Fruit fly (Drosophila melanogaster) whole organism, embryonic: ENCODE results near the gene CG7914.
A peak's percentile ranks its signal among the peaks of the same experiment; 100 is the strongest.

Experiments
- B-H1 ChIP-seq: fragments of 200-800 bp; sonication (Bioruptor generic); IDR thresholded peaks from 3 replicates; pipeline ENCODE4 v1.3.6; 2022; ENCODE audit warnings: missing biosample characterization, missing genetic modification characterization
- C15 ChIP-seq: fragments of 200-800 bp; sonication (Bioruptor generic); IDR thresholded peaks from 3 replicates; pipeline ENCODE4 v1.3.6; 2022; ENCODE audit warnings: missing biosample characterization, missing genetic modification characterization
- CG10959 ChIP-seq: fragments of 200-800 bp; sonication (Bioruptor generic); IDR thresholded peaks from 2 replicates; pipeline ENCODE4 v1.3.6; 2022; ENCODE audit warnings: missing biosample characterization, missing genetic modification characterization
- CG12071 ChIP-seq: fragments of 200-800 bp; sonication (Bioruptor generic); optimal IDR thresholded peaks from 3 replicates; lab custom pipeline; 2018; ENCODE audit warnings: missing biosample characterization, mild to moderate bottlenecking, missing genetic modification characterization
- CG12744 ChIP-seq: fragments of 200-800 bp; sonication (Bioruptor generic); optimal IDR thresholded peaks from 2 replicates; lab custom pipeline; 2016; ENCODE audit warnings: missing biosample characterization, missing genetic modification characterization
- CG12942 ChIP-seq: fragments of 200-800 bp; sonication (Bioruptor generic); optimal IDR thresholded peaks from 3 replicates; lab custom pipeline; 2016; ENCODE audit warnings: missing biosample characterization, missing genetic modification characterization
- CG14710 ChIP-seq: fragments of 200-800 bp; sonication (Bioruptor generic); optimal IDR thresholded peaks from 3 replicates; lab custom pipeline; 2019; ENCODE audit warnings: missing biosample characterization, mild to moderate bottlenecking, missing genetic modification characterization, moderate library complexity
- CG15011 ChIP-seq: fragments of 200-800 bp; sonication (Bioruptor generic); optimal IDR thresholded peaks from 3 replicates; lab custom pipeline; 2018; ENCODE audit warnings: missing biosample characterization, mild to moderate bottlenecking, missing genetic modification characterization
- CG15269 ChIP-seq: fragments of 200-800 bp; sonication (Bioruptor generic); optimal IDR thresholded peaks from 2 replicates; lab custom pipeline; 2018; ENCODE audit warnings: missing biosample characterization, mild to moderate bottlenecking, missing genetic modification characterization, moderate library complexity
- CG1603 ChIP-seq: fragments of 200-800 bp; sonication (Bioruptor generic); optimal IDR thresholded peaks from 2 replicates; lab custom pipeline; 2019; ENCODE audit warnings: missing biosample characterization, mild to moderate bottlenecking, missing genetic modification characterization, moderate library complexity
- CG1647 ChIP-seq: fragments of 200-800 bp; sonication (Bioruptor generic); optimal IDR thresholded peaks from 3 replicates; lab custom pipeline; 2016; ENCODE audit warnings: missing biosample characterization, missing genetic modification characterization
- CG17829 ChIP-seq: fragments of 200-800 bp; optimal IDR thresholded peaks from 2 replicates; lab custom pipeline; 2019; ENCODE audit warnings: missing biosample characterization, mild to moderate bottlenecking, missing genetic modification characterization, moderate library complexity
- CG1792 ChIP-seq: fragments of 200-800 bp; sonication (Bioruptor generic); optimal IDR thresholded peaks from 2 replicates; lab custom pipeline; 2016; ENCODE audit warnings: missing biosample characterization, missing genetic modification characterization
- CG31388 ChIP-seq: fragments of 200-800 bp; sonication (Bioruptor generic); optimal IDR thresholded peaks from 2 replicates; lab custom pipeline; 2016; ENCODE audit warnings: missing biosample characterization, missing genetic modification characterization
- CG3847 ChIP-seq: fragments of 200-800 bp; sonication (Bioruptor generic); IDR thresholded peaks from 2 replicates; pipeline ENCODE4 v1.3.6; 2022; ENCODE audit warnings: missing biosample characterization, missing genetic modification characterization
- CG6175 ChIP-seq: fragments of 200-800 bp; sonication (Bioruptor generic); IDR thresholded peaks from 3 replicates; pipeline ENCODE4 v1.3.6; 2022; ENCODE audit warnings: missing biosample characterization, missing genetic modification characterization
- CG8089 ChIP-seq: fragments of 200-800 bp; sonication (Bioruptor generic); optimal IDR thresholded peaks from 3 replicates; lab custom pipeline; 2016; ENCODE audit warnings: missing biosample characterization, missing genetic modification characterization
- Dbx ChIP-seq: fragments of 200-800 bp; sonication (Bioruptor generic); IDR thresholded peaks from 3 replicates; pipeline ENCODE4 v1.3.6; 2022; ENCODE audit warnings: missing biosample characterization, missing genetic modification characterization
- Doc2 ChIP-seq: fragments of 200-800 bp; sonication (Bioruptor generic); IDR thresholded peaks from 2 replicates; pipeline ENCODE4 v1.3.6; 2022; ENCODE audit warnings: missing biosample characterization, missing genetic modification characterization
- Fer3 ChIP-seq: fragments of 200-800 bp; sonication (Bioruptor generic); optimal IDR thresholded peaks from 2 replicates; lab custom pipeline; 2018; ENCODE audit warnings: missing biosample characterization, mild to moderate bottlenecking, missing genetic modification characterization, moderate library complexity
- Gsc ChIP-seq: fragments of 200-800 bp; sonication (Bioruptor generic); IDR thresholded peaks from 2 replicates; pipeline ENCODE4 v1.3.6; 2022; ENCODE audit warnings: missing biosample characterization, missing genetic modification characterization
- Hmx ChIP-seq: fragments of 200-800 bp; sonication (Bioruptor generic); optimal IDR thresholded peaks from 2 replicates; lab custom pipeline; 2016; ENCODE audit warnings: missing biosample characterization, missing genetic modification characterization
- Lim3 ChIP-seq: fragments of 200-800 bp; sonication (Bioruptor generic); IDR thresholded peaks from 2 replicates; pipeline ENCODE4 v1.3.6; 2022; ENCODE audit warnings: missing biosample characterization, missing genetic modification characterization
- Lpt ChIP-seq: fragments of >200 bp; optimal IDR thresholded peaks from 2 replicates; lab custom pipeline; 2018; ENCODE audit warnings: missing biosample characterization, missing genetic modification characterization
- Med ChIP-seq: fragments of 200-800 bp; sonication (Bioruptor generic); peaks from one replicate; lab custom pipeline; 2016; ENCODE audit warnings: missing biosample characterization, missing genetic modification characterization, mild to moderate bottlenecking, inconsistent platforms, moderate library complexity
- Nf-YC ChIP-seq: fragments of 200-800 bp; optimal IDR thresholded peaks from 3 replicates; lab custom pipeline; 2019; ENCODE audit warnings: missing biosample characterization, mild to moderate bottlenecking, missing genetic modification characterization, moderate library complexity
- Poxn ChIP-seq: fragments of 200-800 bp; sonication (Bioruptor generic); IDR thresholded peaks from 2 replicates; pipeline ENCODE4 v1.3.6; 2022; ENCODE audit warnings: missing biosample characterization, missing genetic modification characterization
- Ravus ChIP-seq: fragments of 200-800 bp; sonication (Bioruptor generic); IDR thresholded peaks from 2 replicates; pipeline ENCODE4 v1.3.6; 2022; ENCODE audit warnings: missing biosample characterization, missing genetic modification characterization
- Rx ChIP-seq: fragments of 200-800 bp; sonication (Bioruptor generic); IDR thresholded peaks from 2 replicates; pipeline ENCODE4 v1.3.6; 2022; ENCODE audit warnings: missing biosample characterization, missing genetic modification characterization
- Sry-β ChIP-seq: fragments of 200-800 bp; sonication (Bioruptor generic); optimal IDR thresholded peaks from 2 replicates; lab custom pipeline; 2018; ENCODE audit warnings: missing biosample characterization, mild to moderate bottlenecking, missing genetic modification characterization, moderate library complexity
- Trl ChIP-seq, 3 experiments: fragments of >200 bp in 2 of 3; fragments of 200-800 bp in 1 of 3; sonication (Bioruptor generic) in 1 of 3; optimal IDR thresholded peaks; 2 replicates in 1 of 3; 3 replicates in 2 of 3; lab custom pipeline; 2016 to 2017; ENCODE audit warnings: missing biosample characterization in 1 of 3, missing genetic modification characterization in 1 of 3
- ap ChIP-seq: fragments of 200-800 bp; sonication (Bioruptor generic); IDR thresholded peaks from 2 replicates; pipeline ENCODE4 v1.3.6; 2022; ENCODE audit warnings: missing biosample characterization, missing genetic modification characterization
- da ChIP-seq: fragments of 200-800 bp; sonication (Bioruptor generic); optimal IDR thresholded peaks from 2 replicates; lab custom pipeline; 2016; ENCODE audit warnings: missing biosample characterization, missing genetic modification characterization
- gcm ChIP-seq: fragments of 200-800 bp; sonication (Bioruptor generic); optimal IDR thresholded peaks from 2 replicates; lab custom pipeline; 2019; ENCODE audit warnings: missing biosample characterization, mild to moderate bottlenecking, missing genetic modification characterization, moderate library complexity
- gfzf ChIP-seq: fragments of 200-800 bp; sonication (Bioruptor generic); optimal IDR thresholded peaks from 2 replicates; lab custom pipeline; 2016; ENCODE audit warnings: missing biosample characterization, mild to moderate bottlenecking, missing genetic modification characterization, moderate library complexity
- grau ChIP-seq: fragments of 200-800 bp; optimal IDR thresholded peaks from 3 replicates; lab custom pipeline; 2019; ENCODE audit warnings: missing biosample characterization, mild to moderate bottlenecking, missing genetic modification characterization, moderate library complexity
- gt ChIP-seq: fragments of 200-800 bp; sonication (Bioruptor generic); IDR thresholded peaks from 2 replicates; pipeline ENCODE4 v1.3.6; 2022; ENCODE audit warnings: missing biosample characterization, missing genetic modification characterization
- lbe ChIP-seq: fragments of 200-800 bp; sonication (Bioruptor generic); optimal IDR thresholded peaks from 2 replicates; lab custom pipeline; 2016; ENCODE audit warnings: missing biosample characterization, mild to moderate bottlenecking, missing genetic modification characterization
- lola ChIP-seq, 3 experiments: fragments of >200 bp in 2 of 3; fragments of 200-800 bp in 1 of 3; sonication (Bioruptor generic) in 1 of 3; optimal IDR thresholded peaks; 2 replicates each; lab custom pipeline; 2017 to 2019; ENCODE audit warnings: missing biosample characterization in 3 of 3, missing genetic modification characterization in 3 of 3, mild to moderate bottlenecking in 1 of 3, moderate library complexity in 1 of 3
- nau ChIP-seq: fragments of 200-800 bp; sonication (Bioruptor generic); optimal IDR thresholded peaks from 3 replicates; lab custom pipeline; 2017; ENCODE audit warnings: missing biosample characterization, mild to moderate bottlenecking, missing genetic modification characterization, missing genetic modification reagents
- nerfin-1 ChIP-seq: fragments of 200-800 bp; sonication (Bioruptor generic); optimal IDR thresholded peaks from 3 replicates; lab custom pipeline; 2019; ENCODE audit warnings: missing biosample characterization, mild to moderate bottlenecking, missing genetic modification characterization, moderate library complexity
- odd ChIP-seq: fragments of 200-800 bp; sonication (Bioruptor generic); optimal IDR thresholded peaks from 2 replicates; lab custom pipeline; 2017; ENCODE audit warnings: missing biosample characterization, mild to moderate bottlenecking, missing genetic modification characterization
- org-1 ChIP-seq: fragments of 200-800 bp; sonication (Bioruptor generic); optimal IDR thresholded peaks from 2 replicates; lab custom pipeline; 2017; ENCODE audit warnings: missing biosample characterization, missing genetic modification characterization
- p53 ChIP-seq: fragments of 200-800 bp; sonication (Bioruptor generic); optimal IDR thresholded peaks from 2 replicates; lab custom pipeline; 2016; ENCODE audit warnings: missing biosample characterization, missing genetic modification characterization
- pita ChIP-seq: fragments of 200-800 bp; sonication (Bioruptor generic); optimal IDR thresholded peaks from 2 replicates; lab custom pipeline; 2017; ENCODE audit warnings: missing biosample characterization, mild to moderate bottlenecking, missing genetic modification characterization
- ro ChIP-seq: fragments of 200-800 bp; sonication (Bioruptor generic); IDR thresholded peaks from 2 replicates; pipeline ENCODE4 v1.3.6; 2022; ENCODE audit warnings: missing biosample characterization, missing genetic modification characterization
- sens-2 ChIP-seq: fragments of 200-800 bp; sonication (Bioruptor generic); IDR thresholded peaks from 2 replicates; pipeline ENCODE4 v1.3.6; 2022; ENCODE audit warnings: missing biosample characterization, missing genetic modification characterization
- shn ChIP-seq: fragments of 200-800 bp; sonication (Bioruptor generic); optimal IDR thresholded peaks from 3 replicates; lab custom pipeline; 2016; ENCODE audit warnings: missing biosample characterization, missing genetic modification characterization
- stwl ChIP-seq: fragments of 200-800 bp; sonication (Bioruptor generic); optimal IDR thresholded peaks from 3 replicates; lab custom pipeline; 2018; ENCODE audit warnings: missing biosample characterization, mild to moderate bottlenecking, missing genetic modification characterization, moderate library complexity
- tin ChIP-seq: fragments of 200-800 bp; sonication (Bioruptor generic); optimal IDR thresholded peaks from 3 replicates; lab custom pipeline; 2016; ENCODE audit warnings: missing biosample characterization, missing genetic modification characterization
- ttk ChIP-seq: fragments of 200-800 bp; sonication (Bioruptor generic); IDR thresholded peaks from 2 replicates; pipeline ENCODE4 v2.1.2; 2022; ENCODE audit warnings: missing biosample characterization, missing genetic modification characterization
- vnd ChIP-seq: fragments of 200-800 bp; sonication (Bioruptor generic); IDR thresholded peaks from 3 replicates; pipeline ENCODE4 v1.3.6; 2022; ENCODE audit warnings: missing biosample characterization, missing genetic modification characterization; ENCODE audit not compliant: partially characterized antibody

CG7914 gene

DNA sequence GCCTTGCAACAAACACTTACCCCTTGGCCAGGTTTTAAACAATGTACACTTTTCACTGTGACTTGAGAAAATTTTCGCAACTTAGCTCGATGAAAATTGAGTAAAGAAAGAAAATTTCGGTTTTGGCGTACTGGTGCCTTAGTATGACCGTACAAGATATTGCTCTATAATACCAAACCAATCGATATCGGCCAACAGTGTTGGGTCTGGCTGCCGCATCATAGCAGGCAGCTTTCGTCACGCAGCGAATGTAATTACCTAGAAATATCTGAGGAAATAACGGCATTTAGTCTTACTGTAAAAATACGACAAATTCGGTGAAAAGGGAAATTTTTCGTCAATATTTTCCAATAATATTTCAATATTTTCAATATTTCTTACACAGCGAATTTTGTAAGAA is 14.8 kb upstream of the CG7914 start, which contains the start of gene Ulp1 (continued):
- TF ChIP-seq Rx (GFP tag; lab: Robert Waterston, UW) (no peak), Sry-β (GFP tag; lab: Kevin White, UChicago) (peak; percentile 71), org-1 (no peak), nerfin-1 (tag; lab: Kevin White, UChicago) (peak; percentile 23), ttk (GFP tag; lab: Robert Waterston, UW) (no peak), Med (GFP tag; lab: Kevin White, UChicago) (peak; percentile 87), Doc2 (GFP tag; lab: Robert Waterston, UW) (no peak), gcm (GFP tag; lab: Kevin White, UChicago) (no peak), Trl (optimal IDR thresholded peaks at IDR 0.05; lab: Kevin White, UChicago) (no peak), Trl (GFP tag; optimal IDR thresholded peaks at IDR 0.05; lab: Kevin White, UChicago) (no peak), CG10959 (GFP tag; lab: Robert Waterston, UW) (no peak), CG17829 (tag; lab: Kevin White, UChicago) (peak; percentile 57), ro (GFP tag; lab: Robert Waterston, UW) (no peak), C15 (GFP tag; lab: Robert Waterston, UW) (no peak), p53 (no peak), stwl (tag; lab: Kevin White, UChicago) (peak; percentile 78), vnd (GFP tag; lab: Robert Waterston, UW) (no peak), Gsc (GFP tag; lab: Robert Waterston, UW) (no peak), CG14710 (tag; lab: Kevin White, UChicago) (peak; percentile 69), pita (GFP tag; lab: Kevin White, UChicago) (no peak), shn (GFP tag; lab: Kevin White, UChicago) (peak; percentile 12), nau (no peak), CG1792 (GFP tag; lab: Kevin White, UChicago) (no peak), CG1603 (tag; lab: Kevin White, UChicago) (peak; percentile 78), CG12942 (GFP tag; lab: Kevin White, UChicago) (no peak), tin (peak; percentile 20), sens-2 (GFP tag; lab: Robert Waterston, UW) (no peak), Poxn (no peak), gt (no peak), lbe (no peak), CG1647 (GFP tag; lab: Kevin White, UChicago) (no peak), CG15011 (GFP tag; lab: Kevin White, UChicago) (no peak), B-H1 (no peak), CG12744 (GFP tag; lab: Kevin White, UChicago) (no peak), lola (GFP tag; optimal IDR thresholded peaks at IDR 0.05; lab: Kevin White, UChicago) (no peak), CG31388 (GFP tag; lab: Kevin White, UChicago) (no peak), Hmx (GFP tag; lab: Kevin White, UChicago) (no peak), CG6175 (GFP tag; lab: Robert Waterston, UW) (no peak), Dbx (GFP tag; lab: Robert Waterston, UW) (no peak), gfzf (peak; percentile 94), CG8089 (GFP tag; lab: Kevin White, UChicago) (no peak), ap (GFP tag; lab: Robert Waterston, UW) (no peak), odd (GFP tag; lab: Kevin White, UChicago) (no peak), Lpt (GFP tag; lab: Kevin White, UChicago) (no peak), CG12071 (no peak), da (GFP tag; lab: Kevin White, UChicago) (no peak), grau (tag; lab: Kevin White, UChicago) (peak; percentile 28), CG3847 (GFP tag; lab: Robert Waterston, UW) (peak; percentile 16; the same call in 1 of the 2 replicates), Nf-YC (tag; lab: Kevin White, UChicago) (no peak), CG15269 (tag; lab: Kevin White, UChicago) (no peak), Ravus (GFP tag; lab: Robert Waterston, UW) (no peak), Fer3 (tag; lab: Kevin White, UChicago) (no peak), Lim3 (no peak)
